Fruit fly (Drosophila melanogaster) whole organism, adult: ENCODE results near the gene crm.

Experiments
- CG12768 ChIP-seq: fragments of 200-800 bp; sonication (Bioruptor generic); optimal IDR thresholded peaks from 2 replicates; lab custom pipeline; 2017; ENCODE audit warnings: missing biosample characterization, missing genetic modification characterization, mild to moderate bottlenecking, moderate library complexity, missing genetic modification reagents
- CG14711 ChIP-seq: fragments of 200-800 bp; sonication (Bioruptor generic); optimal IDR thresholded peaks from 2 replicates; lab custom pipeline; 2018; ENCODE audit warnings: missing biosample characterization, mild to moderate bottlenecking, missing genetic modification characterization, moderate library complexity
- CG7045 ChIP-seq: fragments of 200-800 bp; sonication (Bioruptor generic); optimal IDR thresholded peaks from 2 replicates; lab custom pipeline; 2017; ENCODE audit warnings: missing biosample characterization, mild to moderate bottlenecking, missing genetic modification characterization
- bab1 ChIP-seq: fragments of 200-800 bp; sonication (Bioruptor generic); optimal IDR thresholded peaks from 3 replicates; lab custom pipeline; 2019; ENCODE audit warnings: missing biosample characterization, mild to moderate bottlenecking, missing genetic modification characterization, moderate library complexity
- cic ChIP-seq: fragments of 200-800 bp; sonication (Bioruptor generic); optimal IDR thresholded peaks from 2 replicates; lab custom pipeline; 2017; ENCODE audit warnings: missing biosample characterization, mild to moderate bottlenecking, missing genetic modification characterization, moderate library complexity
- cnc ChIP-seq, 2 experiments: fragments of >200 bp; optimal IDR thresholded peaks; 2 replicates each; lab custom pipeline; 2017
- kay ChIP-seq: fragments of 200-800 bp; sonication (Bioruptor generic); peaks from one replicate; lab custom pipeline; 2016; ENCODE audit warnings: missing biosample characterization, missing genetic modification characterization, borderline replicate concordance
- toe ChIP-seq: fragments of 200-800 bp; sonication (Bioruptor generic); optimal IDR thresholded peaks from 2 replicates; lab custom pipeline; 2016; ENCODE audit warnings: missing biosample characterization, missing genetic modification characterization

dm6 chrX:2727506-2727905 is 11.1 kb downstream of the crm start, which contains the start of gene dwg:
- no peak for TF ChIP-seq toe
- TF ChIP-seq CG14711 (tag; lab: Kevin White, UChicago) = no peak
- no peak for TF ChIP-seq CG12768 (GFP tag; lab: Kevin White, UChicago)
- TF ChIP-seq kay (GFP tag; lab: Kevin White, UChicago) = no peak
- TF ChIP-seq cnc (optimal IDR thresholded peaks at IDR 0.05; lab: Kevin White, UChicago) = no peak
- peak; percentile 29 for TF ChIP-seq bab1
- no peak for TF ChIP-seq cic (GFP tag; lab: Kevin White, UChicago)
- no peak for TF ChIP-seq CG7045 (GFP tag; lab: Kevin White, UChicago)
